Worm (Caenorhabditis elegans) whole organism, young adult: Measurements from ENCODE around the gene srb-13.

Source experiments
- athp-1 ChIP-seq: sonication (generic microtip); optimal IDR thresholded peaks from 2 replicates; lab custom pipeline; 2017; ENCODE audit warnings: mild to moderate bottlenecking, missing genetic modification characterization, missing compliant biosample characterization
- lin-40 ChIP-seq: sonication (generic microtip); optimal IDR thresholded peaks from 2 replicates; lab custom pipeline; 2016; ENCODE audit warnings: missing genetic modification characterization, mild to moderate bottlenecking, missing compliant biosample characterization, missing genotype, missing genetic modification reagents
- sdz-38 ChIP-seq: sonication (generic microtip); optimal IDR thresholded peaks from 2 replicates; lab custom pipeline; 2016; ENCODE audit warnings: missing genotype, missing genetic modification characterization, missing compliant biosample characterization
- sea-2 ChIP-seq: fragments of 200-800 bp; sonication (Bioruptor generic); IDR thresholded peaks from 2 replicates; pipeline ENCODE4 v1.3.6; 2022; ENCODE audit warnings: missing genetic modification characterization, missing compliant biosample characterization
- zim-3 ChIP-seq: sonication (generic microtip); optimal IDR thresholded peaks from 2 replicates; lab custom pipeline; 2017; ENCODE audit warnings: mild to moderate bottlenecking, missing genetic modification characterization, moderate library complexity, missing compliant biosample characterization

DNA sequence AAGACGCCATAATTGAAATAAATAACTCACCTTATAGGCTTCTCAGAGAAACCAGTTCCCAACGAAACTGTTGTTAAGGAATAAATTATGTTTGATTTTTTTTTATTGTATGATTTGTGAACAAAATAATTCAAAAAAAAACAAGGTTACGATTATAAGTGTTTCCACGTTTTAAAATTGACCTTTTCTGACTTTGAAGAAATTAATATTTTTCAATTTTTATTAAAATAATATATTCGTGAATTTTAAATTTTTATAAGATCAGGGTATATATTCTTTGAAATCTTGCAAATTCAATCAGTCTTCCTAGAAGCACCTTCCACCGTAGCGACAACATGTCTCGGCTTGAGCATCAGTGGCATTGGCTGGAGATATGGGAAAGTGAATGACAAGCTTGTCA lies 16.9 kb upstream of the srb-13 start, which contains the start of gene C27D6.3:
- no peak for TF ChIP-seq lin-40 (tag; lab: Kevin White, UChicago)
- no peak for TF ChIP-seq athp-1
- no peak for TF ChIP-seq sea-2 (GFP tag; lab: Robert Waterston, UW)
- TF ChIP-seq sdz-38 (tag; lab: Kevin White, UChicago): no peak
- no peak for TF ChIP-seq zim-3 (tag; lab: Kevin White, UChicago)
